Worm (Caenorhabditis elegans): ENCODE data around the gene kqt-2.
A peak's percentile ranks its signal among the peaks of the same experiment; 100 is the strongest.

ce11 chrX:8252293-8252692 lies 6.1 kb upstream of the kqt-2 start, which contains the start of gene M60.6:
- TF ChIP-seq nhr-77 (tag; optimal IDR thresholded peaks at IDR 0.05), result no peak
- peak in 1 of 2 experiments; percentile 30 for TF ChIP-seq mdl-1 (tag; optimal IDR thresholded peaks at IDR 0.05)
- no peak for TF ChIP-seq ztf-11 (tag; optimal IDR thresholded peaks at IDR 0.05)
- no peak for TF ChIP-seq ztf-4 (tag; optimal IDR thresholded peaks at IDR 0.05)
- no peak for TF ChIP-seq aly-2 (tag; optimal IDR thresholded peaks at IDR 0.05)
- no peak for TF ChIP-seq pag-3 (tag; optimal IDR thresholded peaks at IDR 0.05; ENCODE audit: borderline replicate concordance, insufficient read depth)
- peak; percentile 15 for TF ChIP-seq tbx-2 (tag; optimal IDR thresholded peaks at IDR 0.05)
- TF ChIP-seq nhr-19 (GFP tag; conservative IDR thresholded peaks at IDR 0.05), result 0 out of 2 replicates have a peak, but pooled peaks have one; percentile 18
- TF ChIP-seq F16B12.6 (tag; optimal IDR thresholded peaks at IDR 0.05), result no peak
- no peak for TF ChIP-seq ceh-90 (tag; optimal IDR thresholded peaks at IDR 0.05)
- TF ChIP-seq lin-39 (tag; optimal IDR thresholded peaks at IDR 0.05), result no peak
- TF ChIP-seq unc-86 (tag; optimal IDR thresholded peaks at IDR 0.05), result no peak

Measured in whole organism, L1 larva.